Worm (Caenorhabditis elegans) whole organism, mixed stage, embryonic: ENCODE results near the gene B0496.1.

Experiments
- cnd-1 ChIP-seq: fragments of 200-800 bp; sonication (Bioruptor generic); optimal IDR thresholded peaks from 2 replicates; lab custom pipeline; 2018; ENCODE audit warnings: mild to moderate bottlenecking, missing genetic modification characterization, missing compliant biosample characterization
- elt-3 ChIP-seq: fragments of 150-350 bp; optimal IDR thresholded peaks from 2 replicates; lab custom pipeline; 2014; ENCODE audit warnings: missing biosample characterization, missing genetic modification characterization
- lin-32 ChIP-seq: fragments of 200-800 bp; sonication (Bioruptor generic); optimal IDR thresholded peaks from 2 replicates; lab custom pipeline; 2018; ENCODE audit warnings: mild to moderate bottlenecking, missing genetic modification characterization, missing compliant biosample characterization
- lsy-2 ChIP-seq: fragments of 150-350 bp; optimal IDR thresholded peaks from 2 replicates; lab custom pipeline; 2014; ENCODE audit warnings: missing biosample characterization, missing genetic modification characterization
- mep-1 ChIP-seq: fragments of 150-350 bp; optimal IDR thresholded peaks from 2 replicates; lab custom pipeline; 2017; ENCODE audit warnings: missing biosample characterization, missing genetic modification reagents, missing genetic modification characterization, inconsistent platforms
- mls-2 ChIP-seq: sonication (generic microtip); optimal IDR thresholded peaks from 2 replicates; lab custom pipeline; 2016; ENCODE audit warnings: mild to moderate bottlenecking, missing genetic modification characterization, moderate library complexity, missing compliant biosample characterization
- nhr-12 ChIP-seq: fragments of 150-350 bp; optimal IDR thresholded peaks from 2 replicates; lab custom pipeline; 2014; ENCODE audit warnings: missing biosample characterization, missing genetic modification characterization
- nhr-237 ChIP-seq: fragments of 150-350 bp; optimal IDR thresholded peaks from 2 replicates; lab custom pipeline; 2014; ENCODE audit warnings: missing biosample characterization, missing genetic modification characterization
- nhr-28 ChIP-seq: fragments of 150-350 bp; optimal IDR thresholded peaks from 2 replicates; lab custom pipeline; 2014; ENCODE audit warnings: missing biosample characterization, missing genetic modification characterization
- snpc-4 ChIP-seq: fragments of 150-350 bp; optimal IDR thresholded peaks from 2 replicates; lab custom pipeline; 2014; ENCODE audit warnings: missing biosample characterization, missing genetic modification characterization
- sptf-1 ChIP-seq: sonication (generic microtip); optimal IDR thresholded peaks from 2 replicates; lab custom pipeline; 2017; ENCODE audit warnings: mild to moderate bottlenecking, missing genetic modification characterization, moderate library complexity, missing compliant biosample characterization
- unc-39 ChIP-seq: fragments of 150-350 bp; optimal IDR thresholded peaks from 2 replicates; lab custom pipeline; 2014; ENCODE audit warnings: missing biosample characterization, missing genetic modification characterization
- unc-62 ChIP-seq: fragments of 150-350 bp; optimal IDR thresholded peaks from 2 replicates; lab custom pipeline; 2014; ENCODE audit warnings: missing biosample characterization, missing genetic modification reagents, missing genetic modification characterization

DNA sequence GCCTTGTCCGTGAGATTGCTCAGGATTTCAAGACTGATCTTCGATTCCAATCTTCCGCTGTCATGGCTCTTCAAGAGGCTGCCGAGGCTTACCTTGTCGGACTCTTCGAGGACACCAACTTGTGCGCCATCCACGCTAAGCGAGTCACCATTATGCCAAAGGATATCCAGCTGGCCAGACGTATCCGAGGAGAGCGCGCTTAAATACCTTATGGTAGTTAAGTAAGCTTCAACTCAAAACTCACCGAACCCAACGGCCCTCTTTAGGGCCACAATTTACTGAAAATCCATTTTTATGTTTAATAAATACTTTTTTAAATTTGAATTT lies 42.3 kb downstream of the B0496.1 start:
- no peak for TF ChIP-seq unc-39 (tag; lab: Kevin White, UChicago)
- TF ChIP-seq nhr-12 (tag; lab: Kevin White, UChicago), result no peak
- TF ChIP-seq sptf-1 (tag; lab: Kevin White, UChicago), result no peak
- TF ChIP-seq mls-2 (tag; lab: Kevin White, UChicago), result no peak
- TF ChIP-seq lin-32 (GFP tag; lab: Kevin White, UChicago), result no peak
- no peak for TF ChIP-seq lsy-2
- TF ChIP-seq elt-3 (tag; lab: Kevin White, UChicago), result no peak
- no peak for TF ChIP-seq unc-62 (GFP tag; lab: Kevin White, UChicago)
- TF ChIP-seq cnd-1 (tag; lab: Kevin White, UChicago), result no peak
- no peak for TF ChIP-seq nhr-28 (tag; lab: Kevin White, UChicago)
- no peak for TF ChIP-seq mep-1 (tag; lab: Kevin White, UChicago)
- no peak for TF ChIP-seq snpc-4 (tag; lab: Kevin White, UChicago)
- no peak for TF ChIP-seq nhr-237 (tag; lab: Kevin White, UChicago)
